Worm (Caenorhabditis elegans) whole organism, late embryonic: ENCODE results near the gene lpin-1.

Experiments
- F13H6.1 ChIP-seq: sonication (generic microtip); optimal IDR thresholded peaks from 2 replicates; lab custom pipeline; 2016; ENCODE audit warnings: missing genetic modification characterization, missing compliant biosample characterization
- K02D7.2 ChIP-seq: sonication (generic microtip); optimal IDR thresholded peaks from 2 replicates; lab custom pipeline; 2017; ENCODE audit warnings: mild to moderate bottlenecking, missing genetic modification characterization, missing compliant biosample characterization
- ama-1 ChIP-seq: fragments of 150-350 bp; optimal IDR thresholded peaks from 2 replicates; lab custom pipeline; 2014
- ceh-2 ChIP-seq: sonication (generic microtip); optimal IDR thresholded peaks from 2 replicates; lab custom pipeline; 2016; ENCODE audit warnings: missing genotype, missing genetic modification characterization, missing compliant biosample characterization
- elt-2 ChIP-seq: sonication (generic microtip); optimal IDR thresholded peaks from 2 replicates; lab custom pipeline; 2016; ENCODE audit warnings: missing genetic modification reagents, missing genetic modification characterization, missing compliant biosample characterization
- nhr-232 ChIP-seq: sonication (generic microtip); optimal IDR thresholded peaks from 2 replicates; lab custom pipeline; 2016; ENCODE audit warnings: missing genetic modification characterization, missing compliant biosample characterization
- pag-3 ChIP-seq: sonication (generic microtip); optimal IDR thresholded peaks from 2 replicates; lab custom pipeline; 2016; ENCODE audit warnings: missing compliant biosample characterization, missing genetic modification characterization, borderline replicate concordance
- pha-4 ChIP-seq: fragments of 150-350 bp; optimal IDR thresholded peaks from 2 replicates; lab custom pipeline; 2018; ENCODE audit warnings: missing biosample characterization, missing genetic modification reagents, missing genetic modification characterization
- sox-4 ChIP-seq: sonication (generic microtip); optimal IDR thresholded peaks from 2 replicates; lab custom pipeline; 2017; ENCODE audit warnings: mild to moderate bottlenecking, missing genetic modification characterization, inconsistent platforms, missing compliant biosample characterization
- tbx-2 ChIP-seq: sonication (generic microtip); optimal IDR thresholded peaks from 2 replicates; lab custom pipeline; 2016; ENCODE audit warnings: missing genetic modification characterization, missing compliant biosample characterization
- tbx-7 ChIP-seq: sonication (generic microtip); optimal IDR thresholded peaks from 2 replicates; lab custom pipeline; 2016; ENCODE audit warnings: missing genotype, missing genetic modification characterization, missing compliant biosample characterization

DNA sequence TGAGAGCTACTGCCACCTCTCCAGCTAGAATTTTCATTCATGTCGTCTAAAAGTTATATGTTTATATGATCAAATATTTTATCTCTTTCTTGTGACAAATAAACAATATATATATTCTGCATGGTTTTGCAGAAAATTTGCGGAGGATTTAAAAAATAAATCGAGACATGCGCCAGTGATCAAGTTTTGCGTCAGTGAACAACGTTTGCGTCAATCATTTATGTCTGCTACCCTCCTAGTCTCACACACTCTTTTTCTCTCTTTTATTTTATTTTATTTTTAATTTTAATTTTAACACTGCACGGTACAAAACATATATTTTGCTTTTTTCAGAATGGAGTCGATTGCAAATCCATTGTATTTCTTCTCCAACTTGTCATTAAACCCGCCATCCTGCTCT is 24.6 kb upstream of the lpin-1 start, which contains the start of the genes tag-65 and ccz-1:
- TF ChIP-seq ama-1 (lab: Kevin White, UChicago) (no peak), nhr-232 (tag; lab: Kevin White, UChicago) (no peak), tbx-2 (peak; percentile 42), K02D7.2 (no peak), pha-4 (tag; lab: Kevin White, UChicago) (no peak), pag-3 (tag; lab: Kevin White, UChicago) (no peak), tbx-7 (no peak), ceh-2 (tag; lab: Kevin White, UChicago) (no peak), sox-4 (no peak), F13H6.1 (no peak), elt-2 (tag; lab: Kevin White, UChicago) (peak; percentile 45)
